Fruit fly (Drosophila melanogaster): ENCODE measurements around the gene CG42238.

Gene CG42238

DNA sequence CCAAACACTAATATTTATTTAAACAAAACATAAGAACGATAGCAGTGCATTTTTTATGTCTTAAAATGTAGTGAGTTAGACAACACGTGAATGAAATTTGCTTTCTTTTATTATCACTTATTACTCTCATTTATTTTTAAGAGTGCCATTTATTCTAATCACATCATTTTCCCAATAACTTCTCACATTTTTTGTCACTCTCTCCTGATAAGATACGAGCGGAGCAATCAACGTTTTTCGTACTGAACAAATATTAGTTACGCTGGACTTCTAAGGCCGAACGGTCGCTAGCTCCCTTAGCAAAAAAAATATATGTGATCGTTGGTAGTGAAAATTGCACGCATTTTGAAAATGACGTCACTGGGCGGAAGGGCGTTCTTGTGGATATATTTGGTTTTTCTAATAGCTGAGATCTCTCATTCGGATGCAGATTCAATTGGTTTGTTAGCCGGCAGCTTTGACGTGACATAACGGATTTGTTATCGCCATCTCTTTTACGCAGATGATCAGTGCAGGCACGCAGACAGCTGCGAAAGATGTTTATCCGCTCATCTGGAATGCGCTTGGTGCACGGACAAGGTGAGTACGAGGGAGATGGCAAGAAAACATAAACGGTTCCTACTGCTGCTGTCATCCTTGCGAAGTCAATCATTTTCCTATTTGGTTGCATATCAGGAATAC, 959 bp upstream of the CG42238 start, which contains the start of gene Itgbn (continued):
- TF ChIP-seq jing (GFP tag; optimal IDR thresholded peaks at IDR 0.05) (no peak), stc (GFP tag; IDR thresholded peaks at IDR 0.05) (no peak), MTF-1 (GFP tag; optimal IDR thresholded peaks at IDR 0.05; ENCODE audit: borderline replicate concordance) (no peak), Sry-δ (GFP tag; optimal IDR thresholded peaks at IDR 0.05) (no peak), CG2202 (tag; optimal IDR thresholded peaks at IDR 0.05) (no peak), CG15269 (tag; optimal IDR thresholded peaks at IDR 0.05) (no peak), hkb (optimal IDR thresholded peaks at IDR 0.05) (no peak), hkb (GFP tag; IDR thresholded peaks at IDR 0.05) (no peak), dm (GFP tag; optimal IDR thresholded peaks at IDR 0.05) (no peak), H2.0 (GFP tag; IDR thresholded peaks at IDR 0.05) (no peak), CG11085 (GFP tag; IDR thresholded peaks at IDR 0.05) (no peak), cas (GFP tag; IDR thresholded peaks at IDR 0.05) (no peak), dan (GFP tag; IDR thresholded peaks at IDR 0.05) (no peak), tna (GFP tag; IDR thresholded peaks at IDR 0.05; ENCODE audit: partially characterized antibody) (no peak), CG1602 (GFP tag; optimal IDR thresholded peaks at IDR 0.05) (no peak), trem (tag; optimal IDR thresholded peaks at IDR 0.05) (no peak), pita (GFP tag; optimal IDR thresholded peaks at IDR 0.05) (no peak), D19B (GFP tag; optimal IDR thresholded peaks at IDR 0.05) (no peak), Hr3 (GFP tag; optimal IDR thresholded peaks at IDR 0.05) (no peak), CG1529 (GFP tag; optimal IDR thresholded peaks at IDR 0.05) (no peak), NC2α (GFP tag; optimal IDR thresholded peaks at IDR 0.05) (no peak), CG11560 (tag; IDR thresholded peaks at IDR 0.05) (no peak), org-1 (GFP tag; optimal IDR thresholded peaks at IDR 0.05) (no peak), ems (GFP tag; optimal IDR thresholded peaks at IDR 0.05) (no peak), Oli (tag; optimal IDR thresholded peaks at IDR 0.05) (no peak), ham (GFP tag; IDR thresholded peaks at IDR 0.05) (no peak), Abd-B (GFP tag; optimal IDR thresholded peaks at IDR 0.05) (no peak), CG8924 (tag; optimal IDR thresholded peaks at IDR 0.05) (no peak), Poxn (GFP tag; IDR thresholded peaks at IDR 0.05) (no peak), CG18764 (GFP tag; optimal IDR thresholded peaks at IDR 0.05) (no peak), inv (GFP tag; IDR thresholded peaks at IDR 0.05; ENCODE audit: partially characterized antibody) (no peak), lov (optimal IDR thresholded peaks at IDR 0.05) (no peak), lov (GFP tag; IDR thresholded peaks at IDR 0.05) (no peak), az2 (GFP tag; optimal IDR thresholded peaks at IDR 0.05) (no peak), tll (GFP tag; optimal IDR thresholded peaks at IDR 0.05) (peak; percentile 28), eyg (GFP tag; optimal IDR thresholded peaks at IDR 0.05) (no peak), slp2 (GFP tag; optimal IDR thresholded peaks at IDR 0.05) (no peak), CG12299 (tag; optimal IDR thresholded peaks at IDR 0.05) (no peak), CG31365 (tag; optimal IDR thresholded peaks at IDR 0.05) (no peak), ac (GFP tag; optimal IDR thresholded peaks at IDR 0.05) (peak; percentile 4), CG10565 (GFP tag; optimal IDR thresholded peaks at IDR 0.05) (no peak), CG6175 (GFP tag; IDR thresholded peaks at IDR 0.05) (no peak), Med (GFP tag) (peak; percentile 65), cwo (GFP tag; optimal IDR thresholded peaks at IDR 0.05) (peak; percentile 45), eve (GFP tag; optimal IDR thresholded peaks at IDR 0.05) (peak in 1 of 2 experiments; percentile 40), ase (GFP tag; IDR thresholded peaks at IDR 0.05) (no peak), CG30403 (GFP tag; optimal IDR thresholded peaks at IDR 0.05) (no peak), amos (GFP tag; IDR thresholded peaks at IDR 0.05; ENCODE audit: partially characterized antibody) (0 out of 2 replicates have a peak, but pooled peaks have one; percentile 6), Mrtf (GFP tag; IDR thresholded peaks at IDR 0.05) (no peak), CG8290 (GFP tag; optimal IDR thresholded peaks at IDR 0.05) (no peak), CG8290 (tag; optimal IDR thresholded peaks at IDR 0.05) (no peak), mld (GFP tag; IDR thresholded peaks at IDR 0.05; ENCODE audit: partially characterized antibody) (0 out of 3 replicates have a peak, but pooled peaks have one; percentile 10)
